Worm (Caenorhabditis elegans) whole organism, L3 larva: ENCODE results near the gene W03D2.9.

Experiments used
- elt-1 ChIP-seq: fragments of 150-350 bp; optimal IDR thresholded peaks from 2 replicates; lab custom pipeline; 2014; ENCODE audit warnings: missing biosample characterization, missing genetic modification characterization
- nfya-1 ChIP-seq: sonication (generic microtip); optimal IDR thresholded peaks from 2 replicates; lab custom pipeline; 2017; ENCODE audit warnings: missing genetic modification characterization, mild to moderate bottlenecking, missing compliant biosample characterization, antibody characterized with exemption, moderate library complexity; ENCODE audit not compliant: insufficient read depth
- nhr-77 ChIP-seq: fragments of 150-350 bp; optimal IDR thresholded peaks from 2 replicates; lab custom pipeline; 2014; ENCODE audit warnings: missing biosample characterization, missing genetic modification characterization
- unc-39 ChIP-seq: sonication (generic microtip); optimal IDR thresholded peaks from 4 replicates; lab custom pipeline; 2017; ENCODE audit warnings: missing biosample characterization, missing genetic modification characterization
- zag-1 ChIP-seq: fragments of 150-350 bp; optimal IDR thresholded peaks from 2 replicates; lab custom pipeline; 2014; ENCODE audit warnings: missing biosample characterization, missing genetic modification characterization
- ztf-11 ChIP-seq: fragments of 150-350 bp; optimal IDR thresholded peaks from 2 replicates; lab custom pipeline; 2014; ENCODE audit warnings: missing biosample characterization, missing genetic modification characterization

ce11 chrIV:4076690-4077295 lies 2.3 kb upstream of the W03D2.9 start:
- no peak for TF ChIP-seq ztf-11 (tag; lab: Kevin White, UChicago)
- TF ChIP-seq unc-39: no peak
- no peak for TF ChIP-seq zag-1
- no peak for TF ChIP-seq nfya-1 (tag; lab: Kevin White, UChicago)
- no peak for TF ChIP-seq elt-1 (tag; lab: Kevin White, UChicago)
- no peak for TF ChIP-seq nhr-77 (tag; lab: Kevin White, UChicago)
